Worm (Caenorhabditis elegans) whole organism, L4 larva: ENCODE measurements around the gene gna-1.

ENCODE experiments used
- F37D6.2 ChIP-seq: sonication (generic microtip); optimal IDR thresholded peaks from 2 replicates; lab custom pipeline; 2016; ENCODE audit warnings: mild to moderate bottlenecking, missing genetic modification characterization, missing compliant biosample characterization
- F44E2.7 ChIP-seq: fragments of 200-800 bp; sonication (Bioruptor generic); IDR thresholded peaks from 2 replicates; pipeline ENCODE4 v2.1.2; 2022; ENCODE audit warnings: missing genetic modification characterization, missing compliant biosample characterization
- T26A8.4 ChIP-seq: fragments of 200-800 bp; sonication (Bioruptor generic); IDR thresholded peaks from 2 replicates; pipeline ENCODE4 v1.3.6; 2022; ENCODE audit warnings: missing genetic modification characterization, missing compliant biosample characterization
- Y5F2A.4 ChIP-seq: fragments of 200-800 bp; sonication (Bioruptor generic); optimal IDR thresholded peaks from 2 replicates; lab custom pipeline; 2018; ENCODE audit warnings: mild to moderate bottlenecking, missing genetic modification characterization, missing compliant biosample characterization
- aha-1 ChIP-seq: fragments of 150-350 bp; peaks from one replicate; lab custom pipeline; 2014; ENCODE audit warnings: missing biosample characterization, missing genetic modification characterization
- aly-2 ChIP-seq: sonication (generic microtip); optimal IDR thresholded peaks from 2 replicates; lab custom pipeline; 2018; ENCODE audit warnings: missing biosample characterization, missing genetic modification characterization
- arid-1 ChIP-seq: fragments of 200-800 bp; sonication (Bioruptor generic); conservative IDR thresholded peaks from 2 replicates; pipeline ENCODE4 v1.3.6; 2022; ENCODE audit warnings: missing genetic modification reagents, missing genetic modification characterization, missing compliant biosample characterization
- ceh-20 ChIP-seq: fragments of 200-800 bp; sonication (Bioruptor generic); IDR thresholded peaks from 2 replicates; pipeline ENCODE4 v1.3.6; 2022; ENCODE audit warnings: missing genetic modification reagents, missing genetic modification characterization, missing compliant biosample characterization
- ceh-62 ChIP-seq: sonication (generic microtip); optimal IDR thresholded peaks from 2 replicates; lab custom pipeline; 2017; ENCODE audit warnings: missing biosample characterization, missing genetic modification characterization
- cey-2 ChIP-seq: sonication (generic microtip); optimal IDR thresholded peaks from 3 replicates; lab custom pipeline; 2017; ENCODE audit warnings: missing genetic modification characterization, mild to moderate bottlenecking, missing compliant biosample characterization, antibody characterized with exemption, borderline replicate concordance; ENCODE audit not compliant: insufficient read depth
- ctbp-1 ChIP-seq: fragments of 200-800 bp; sonication (Bioruptor generic); IDR thresholded peaks from 2 replicates; pipeline ENCODE4 v1.3.6; 2022; ENCODE audit warnings: missing genetic modification reagents, missing genetic modification characterization, missing compliant biosample characterization
- daf-19 ChIP-seq: fragments of 200-800 bp; sonication (Bioruptor generic); conservative IDR thresholded peaks from 2 replicates; pipeline ENCODE4 v1.3.6; 2022; ENCODE audit warnings: missing genetic modification characterization, missing compliant biosample characterization
- daf-8 ChIP-seq: fragments of 200-800 bp; sonication (Bioruptor generic); IDR thresholded peaks from 2 replicates; pipeline ENCODE4 v1.3.6; 2022; ENCODE audit warnings: missing genetic modification characterization, missing compliant biosample characterization
- dmd-6 ChIP-seq: fragments of 200-800 bp; sonication (Bioruptor generic); IDR thresholded peaks from 2 replicates; pipeline ENCODE4 v1.3.6; 2022; ENCODE audit warnings: missing genetic modification reagents, missing genetic modification characterization, missing compliant biosample characterization
- dmd-9 ChIP-seq: fragments of 200-800 bp; sonication (Bioruptor generic); IDR thresholded peaks from 2 replicates; pipeline ENCODE4 v1.3.6; 2022; ENCODE audit warnings: missing genetic modification reagents, missing genetic modification characterization, missing compliant biosample characterization
- dpl-1 ChIP-seq: fragments of 150-350 bp; optimal IDR thresholded peaks from 2 replicates; lab custom pipeline; 2014; ENCODE audit warnings: missing biosample characterization, missing genetic modification reagents, missing genetic modification characterization
- duxl-1 ChIP-seq: sonication (generic microtip); optimal IDR thresholded peaks from 2 replicates; lab custom pipeline; 2016; ENCODE audit warnings: mild to moderate bottlenecking, missing genetic modification characterization, moderate library complexity, missing compliant biosample characterization; ENCODE audit not compliant: poor library complexity
- dve-1 ChIP-seq: sonication (generic microtip); optimal IDR thresholded peaks from 2 replicates; lab custom pipeline; 2017; ENCODE audit warnings: antibody characterized with exemption, mild to moderate bottlenecking, missing genetic modification characterization, missing compliant biosample characterization; ENCODE audit not compliant: insufficient read depth
- egl-27 ChIP-seq: sonication (generic microtip); optimal IDR thresholded peaks from 3 replicates; lab custom pipeline; 2017; ENCODE audit warnings: missing biosample characterization, missing genetic modification reagents, missing genetic modification characterization
- fkh-10 ChIP-seq: fragments of 150-350 bp; optimal IDR thresholded peaks from 2 replicates; lab custom pipeline; 2014; ENCODE audit warnings: missing biosample characterization, missing genetic modification reagents, missing genetic modification characterization
- fos-1 ChIP-seq: fragments of 150-350 bp; optimal IDR thresholded peaks from 2 replicates; lab custom pipeline; 2014; ENCODE audit warnings: missing biosample characterization, missing genetic modification characterization
- hif-1 ChIP-seq, 2 experiments: sonication (generic microtip); optimal IDR thresholded peaks; 2 replicates each; lab custom pipeline; 2016 to 2017; ENCODE audit warnings: missing compliant biosample characterization in 2 of 2, missing genetic modification characterization in 2 of 2, missing genetic modification reagents in 2 of 2, missing genotype in 2 of 2, mild to moderate bottlenecking in 1 of 2
- hlh-30 ChIP-seq: sonication (generic microtip); optimal IDR thresholded peaks from 2 replicates; lab custom pipeline; 2017; ENCODE audit warnings: antibody characterized with exemption, mild to moderate bottlenecking, missing genetic modification characterization, missing compliant biosample characterization; ENCODE audit not compliant: insufficient read depth
- jun-1 ChIP-seq: fragments of 150-350 bp; optimal IDR thresholded peaks from 2 replicates; lab custom pipeline; 2014; ENCODE audit warnings: missing biosample characterization, missing genetic modification reagents, missing genetic modification characterization
- lim-7 ChIP-seq: fragments of 200-800 bp; sonication (Bioruptor generic); IDR thresholded peaks from 2 replicates; pipeline ENCODE4 v1.3.6; 2022; ENCODE audit warnings: missing genetic modification characterization, missing compliant biosample characterization
- lin-1 ChIP-seq: fragments of 200-800 bp; sonication (Bioruptor generic); IDR thresholded peaks from 2 replicates; pipeline ENCODE4 v1.3.6; 2022; ENCODE audit warnings: missing genetic modification reagents, missing genetic modification characterization, missing compliant biosample characterization
- lin-15B ChIP-seq: fragments of 150-350 bp; sonication (generic microtip); optimal IDR thresholded peaks from 3 replicates; lab custom pipeline; 2014; ENCODE audit warnings: missing biosample characterization, missing genetic modification characterization
- lin-38 ChIP-seq: fragments of 200-800 bp; sonication (Bioruptor generic); IDR thresholded peaks from 2 replicates; pipeline ENCODE4 v1.3.6; 2022; ENCODE audit warnings: missing genetic modification reagents, missing genetic modification characterization, missing compliant biosample characterization
- lin-39 ChIP-seq: fragments of 150-350 bp; optimal IDR thresholded peaks from 2 replicates; lab custom pipeline; 2014; ENCODE audit warnings: missing biosample characterization, missing genetic modification reagents, missing genetic modification characterization
- lir-3 ChIP-seq: sonication (generic microtip); optimal IDR thresholded peaks from 2 replicates; lab custom pipeline; 2016; ENCODE audit warnings: mild to moderate bottlenecking, missing genetic modification characterization, missing compliant biosample characterization
- lsy-2 ChIP-seq, 2 experiments: fragments of 150-350 bp in 1 of 2; sonication (generic microtip) in 1 of 2; optimal IDR thresholded peaks; 2 replicates each; lab custom pipeline; 2014 to 2017; ENCODE audit warnings: missing biosample characterization in 2 of 2, missing genetic modification characterization in 2 of 2
- madf-5 ChIP-seq, 2 experiments: fragments of 200-800 bp; sonication (Bioruptor generic); IDR thresholded peaks; 2 replicates each; pipeline ENCODE4 v1.3.6; 2022; ENCODE audit warnings: missing compliant biosample characterization in 2 of 2, missing genetic modification characterization in 2 of 2
- madf-9 ChIP-seq: fragments of 200-800 bp; sonication (Bioruptor generic); conservative IDR thresholded peaks from 2 replicates; pipeline ENCODE4 v1.3.6; 2022; ENCODE audit warnings: missing genetic modification reagents, missing genetic modification characterization, missing compliant biosample characterization
- mdt-29 ChIP-seq: fragments of 200-800 bp; sonication (Bioruptor generic); IDR thresholded peaks from 2 replicates; pipeline ENCODE4 v1.3.6; 2022; ENCODE audit warnings: missing genetic modification reagents, missing genetic modification characterization, missing compliant biosample characterization
- mep-1 ChIP-seq: fragments of 150-350 bp; sonication (generic microtip); optimal IDR thresholded peaks from 3 replicates; lab custom pipeline; 2014; ENCODE audit warnings: missing biosample characterization, missing genetic modification characterization
- nhr-102 ChIP-seq: sonication (generic microtip); optimal IDR thresholded peaks from 2 replicates; lab custom pipeline; 2016; ENCODE audit warnings: mild to moderate bottlenecking, missing genetic modification characterization, moderate library complexity, missing compliant biosample characterization
- nhr-11 ChIP-seq: fragments of 150-350 bp; optimal IDR thresholded peaks from 2 replicates; lab custom pipeline; 2014; ENCODE audit warnings: missing biosample characterization, missing genetic modification characterization
- nhr-237 ChIP-seq: sonication (generic microtip); optimal IDR thresholded peaks from 2 replicates; lab custom pipeline; 2017; ENCODE audit warnings: missing biosample characterization, missing genetic modification characterization
- nhr-42 ChIP-seq: fragments of 200-800 bp; sonication (Bioruptor generic); IDR thresholded peaks from 2 replicates; pipeline ENCODE4 v1.3.6; 2022; ENCODE audit warnings: missing genetic modification characterization, missing compliant biosample characterization
- nhr-76 ChIP-seq: fragments of 150-350 bp; optimal IDR thresholded peaks from 2 replicates; lab custom pipeline; 2014; ENCODE audit warnings: missing biosample characterization, missing genetic modification characterization
- pha-4 ChIP-seq, 2 experiments: fragments of 150-350 bp in 1 of 2; fragments of 200-800 bp in 1 of 2; sonication (Bioruptor generic) in 1 of 2; IDR thresholded peaks in 1 of 2; optimal IDR thresholded peaks in 1 of 2; 2 replicates each; pipeline versions ENCODE4 v1.3.6 to Lab custom; 2014 to 2022; ENCODE audit warnings: missing genetic modification characterization in 2 of 2, missing genetic modification reagents in 2 of 2, missing biosample characterization in 1 of 2, missing compliant biosample characterization in 1 of 2
- rbr-2 ChIP-seq: sonication (generic microtip); optimal IDR thresholded peaks from 2 replicates; lab custom pipeline; 2016; ENCODE audit warnings: missing genotype, missing genetic modification characterization, missing compliant biosample characterization
- snpc-1.2 ChIP-seq: fragments of 200-800 bp; sonication (Bioruptor generic); IDR thresholded peaks from 2 replicates; pipeline ENCODE4 v1.3.6; 2022; ENCODE audit warnings: missing genetic modification reagents, missing genetic modification characterization, missing compliant biosample characterization
- spr-1 ChIP-seq: sonication (generic microtip); optimal IDR thresholded peaks from 2 replicates; lab custom pipeline; 2016; ENCODE audit warnings: mild to moderate bottlenecking, missing genetic modification characterization, missing compliant biosample characterization
- spr-3 ChIP-seq: fragments of 200-800 bp; sonication (Bioruptor generic); optimal IDR thresholded peaks from 2 replicates; lab custom pipeline; 2018; ENCODE audit warnings: mild to moderate bottlenecking, missing genetic modification characterization, missing compliant biosample characterization
- tag-97 ChIP-seq: fragments of 200-800 bp; sonication (Bioruptor generic); IDR thresholded peaks from 2 replicates; pipeline ENCODE4 v1.3.6; 2022; ENCODE audit warnings: missing genetic modification characterization, missing compliant biosample characterization
- unc-39 ChIP-seq: sonication (generic microtip); optimal IDR thresholded peaks from 2 replicates; lab custom pipeline; 2017; ENCODE audit warnings: missing biosample characterization, missing genetic modification characterization
- zip-2 ChIP-seq: fragments of 150-350 bp; optimal IDR thresholded peaks from 2 replicates; lab custom pipeline; 2014; ENCODE audit warnings: missing biosample characterization, missing genetic modification characterization
- ztf-11 ChIP-seq: fragments of 150-350 bp; optimal IDR thresholded peaks from 2 replicates; lab custom pipeline; 2014; ENCODE audit warnings: missing biosample characterization, missing genetic modification characterization
- ztf-7 ChIP-seq: fragments of 150-350 bp; optimal IDR thresholded peaks from 2 replicates; lab custom pipeline; 2014; ENCODE audit warnings: missing biosample characterization, missing genetic modification characterization

Gene gna-1

DNA sequence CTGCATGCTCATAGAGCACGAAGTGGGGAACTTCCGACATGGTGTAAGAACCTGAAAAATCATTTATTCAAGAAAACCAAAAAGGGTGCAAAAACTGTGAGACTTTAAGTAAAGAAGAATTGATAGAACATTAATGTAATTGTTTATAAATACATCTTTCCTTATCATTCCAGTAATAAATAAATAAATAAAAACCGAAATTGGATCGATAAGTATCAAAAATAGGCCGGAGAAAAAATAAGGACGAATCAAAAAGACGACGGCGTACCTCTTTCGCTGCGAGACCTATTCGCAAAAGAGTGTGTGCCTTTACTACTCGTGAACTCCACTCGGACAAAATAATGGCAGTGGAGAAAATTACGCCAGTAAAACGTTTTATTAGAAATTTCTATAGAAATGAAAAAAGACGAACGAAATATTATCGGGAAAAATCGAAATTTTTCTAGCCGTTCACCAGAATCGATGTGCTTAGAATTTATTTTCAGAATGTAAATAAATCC lies 33.0 kb upstream of the gna-1 start, which contains the start of gene nol-56 (continued):
- TF ChIP-seq arid-1 (GFP tag; lab: Robert Waterston, UW) (no peak), zip-2 (tag; lab: Kevin White, UChicago) (no peak), nhr-76 (no peak), duxl-1 (tag; lab: Kevin White, UChicago) (peak; percentile 36), ztf-7 (tag; lab: Kevin White, UChicago) (peak; percentile 62), nhr-11 (peak; percentile 62), unc-39 (no peak), ctbp-1 (GFP tag; lab: Robert Waterston, UW) (0 out of 2 replicates have a peak, but pooled peaks have one; percentile 36), ztf-11 (no peak), Y5F2A.4 (GFP tag; lab: Kevin White, UChicago) (no peak), pha-4 (GFP tag; IDR thresholded peaks at IDR 0.05; lab: Robert Waterston, UW) (peak; percentile 65; the same call in 1 of the 2 replicates), pha-4 (tag; optimal IDR thresholded peaks at IDR 0.05; lab: Kevin White, UChicago) (peak; percentile 32), spr-1 (tag; lab: Kevin White, UChicago) (peak; percentile 52), rbr-2 (peak; percentile 71), snpc-1.2 (GFP tag; lab: Robert Waterston, UW) (no peak), lir-3 (no peak), ceh-62 (tag; lab: Kevin White, UChicago) (no peak), lim-7 (GFP tag; lab: Robert Waterston, UW) (no peak), nhr-237 (tag; lab: Kevin White, UChicago) (no peak), dve-1 (tag; lab: Kevin White, UChicago) (peak; percentile 82), nhr-102 (tag; lab: Kevin White, UChicago) (peak; percentile 34), lin-1 (no peak), daf-8 (GFP tag; lab: Robert Waterston, UW) (no peak), hlh-30 (peak; percentile 71), tag-97 (no peak), T26A8.4 (GFP tag; lab: Robert Waterston, UW) (no peak), nhr-42 (0 out of 2 replicates have a peak, but pooled peaks have one; percentile 8), lsy-2 (tag; optimal IDR thresholded peaks at IDR 0.05; lab: Kevin White, UChicago) (peak in 1 of 2 experiments; percentile 94), lin-39 (tag; lab: Kevin White, UChicago) (no peak), aly-2 (tag; lab: Kevin White, UChicago) (no peak), lin-38 (GFP tag; lab: Robert Waterston, UW) (peak; percentile 74), dmd-6 (GFP tag; lab: Robert Waterston, UW) (peak; percentile 80), mep-1 (peak; percentile 87), mdt-29 (no peak), F37D6.2 (peak; percentile 47), daf-19 (GFP tag; lab: Robert Waterston, UW) (no peak), aha-1 (tag; lab: Kevin White, UChicago) (no peak), F44E2.7 (GFP tag; lab: Robert Waterston, UW) (no peak), madf-5 (GFP tag; IDR thresholded peaks at IDR 0.05; lab: Robert Waterston, UW) (no peak), spr-3 (GFP tag; lab: Kevin White, UChicago) (no peak), dmd-9 (0 out of 2 replicates have a peak, but pooled peaks have one; percentile 57), lin-15B (no peak), cey-2 (no peak), ceh-20 (GFP tag; lab: Robert Waterston, UW) (no peak), dpl-1 (peak; percentile 89), egl-27 (no peak), madf-9 (GFP tag; lab: Robert Waterston, UW) (no peak), fos-1 (no peak), fkh-10 (GFP tag; lab: Kevin White, UChicago) (no peak), jun-1 (tag; lab: Kevin White, UChicago) (no peak), hif-1 (tag; optimal IDR thresholded peaks at IDR 0.05; lab: Kevin White, UChicago) (peak; percentile 10 to 58)
